Fruit fly (Drosophila melanogaster): ENCODE data around the gene CG3558.

DNA sequence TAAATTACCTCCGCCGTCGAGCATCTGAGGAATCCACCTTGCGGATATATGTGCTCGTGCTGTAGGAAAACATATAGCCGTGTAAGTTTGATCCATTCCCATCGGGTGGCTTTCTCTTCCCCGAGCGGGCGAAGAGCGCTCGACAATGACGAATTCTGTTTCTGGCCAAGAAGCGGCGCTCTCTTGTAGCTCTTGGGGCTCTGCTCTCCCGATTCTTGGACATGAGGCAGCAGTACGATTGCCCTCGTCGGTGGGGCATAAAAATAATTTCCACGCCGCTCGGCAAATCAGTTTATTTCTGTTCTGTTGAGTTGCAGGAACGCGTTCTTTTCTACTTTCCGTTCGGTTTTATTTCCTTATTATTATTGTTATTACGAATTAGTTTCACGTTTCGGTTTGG, 33.8 kb upstream of the CG3558 start:
- TF ChIP-seq ovo (GFP tag; optimal IDR thresholded peaks at IDR 0.05) = no peak
- no peak for TF ChIP-seq tj (GFP tag; optimal IDR thresholded peaks at IDR 0.05)
- no peak for TF ChIP-seq cic (GFP tag; optimal IDR thresholded peaks at IDR 0.05)
- TF ChIP-seq toe (GFP tag; optimal IDR thresholded peaks at IDR 0.05) = no peak
- no peak for TF ChIP-seq CG12768 (GFP tag; optimal IDR thresholded peaks at IDR 0.05)
- no peak for TF ChIP-seq CG7101 (tag; optimal IDR thresholded peaks at IDR 0.05)
- no peak for TF ChIP-seq Clk (GFP tag; optimal IDR thresholded peaks at IDR 0.05)
- no peak for TF ChIP-seq CG1620 (GFP tag; optimal IDR thresholded peaks at IDR 0.05)
- TF ChIP-seq kay (GFP tag; ENCODE audit: borderline replicate concordance) = no peak
- TF ChIP-seq CG7045 (GFP tag; optimal IDR thresholded peaks at IDR 0.05) = no peak
- no peak for TF ChIP-seq pad (GFP tag; optimal IDR thresholded peaks at IDR 0.05)
- no peak for TF ChIP-seq CG11617 (GFP tag; optimal IDR thresholded peaks at IDR 0.05)
- TF ChIP-seq Crg-1 (GFP tag; optimal IDR thresholded peaks at IDR 0.05) = no peak
